Worm (Caenorhabditis elegans) whole organism, L4 larva: Measurements from ENCODE around the gene dpf-5.

Source experiments
- D1046.2 ChIP-seq: fragments of 200-800 bp; sonication (Bioruptor generic); IDR thresholded peaks from 2 replicates; pipeline ENCODE4 v1.3.6; 2022; ENCODE audit warnings: missing genetic modification characterization, missing compliant biosample characterization
- F26F4.8 ChIP-seq: fragments of 200-800 bp; sonication (Bioruptor generic); conservative IDR thresholded peaks from 2 replicates; pipeline ENCODE4 v1.3.6; 2022; ENCODE audit warnings: missing genetic modification characterization, missing compliant biosample characterization
- F49E8.2 ChIP-seq: sonication (generic microtip); optimal IDR thresholded peaks from 2 replicates; lab custom pipeline; 2016; ENCODE audit warnings: missing compliant biosample characterization, mild to moderate bottlenecking, missing genetic modification characterization, borderline replicate concordance
- Y105C5A.15 ChIP-seq: fragments of 200-800 bp; sonication (Bioruptor generic); IDR thresholded peaks from 2 replicates; pipeline ENCODE4 v1.3.6; 2022; ENCODE audit warnings: missing genetic modification characterization, missing compliant biosample characterization
- Y48G9A.11 ChIP-seq: fragments of 200-800 bp; sonication (Bioruptor generic); IDR thresholded peaks from 2 replicates; pipeline ENCODE4 v1.3.6; 2022; ENCODE audit warnings: missing genetic modification reagents, missing genetic modification characterization, missing compliant biosample characterization
- aha-1 ChIP-seq: fragments of 150-350 bp; peaks from one replicate; lab custom pipeline; 2014; ENCODE audit warnings: missing biosample characterization, missing genetic modification characterization
- ama-1 ChIP-seq: fragments of 150-350 bp; optimal IDR thresholded peaks from 2 replicates; lab custom pipeline; 2014; ENCODE audit warnings: inconsistent platforms, mixed read lengths
- arid-1 ChIP-seq: fragments of 200-800 bp; sonication (Bioruptor generic); conservative IDR thresholded peaks from 2 replicates; pipeline ENCODE4 v1.3.6; 2022; ENCODE audit warnings: missing genetic modification reagents, missing genetic modification characterization, missing compliant biosample characterization
- attf-4 ChIP-seq: sonication (generic microtip); optimal IDR thresholded peaks from 3 replicates; lab custom pipeline; 2017; ENCODE audit warnings: missing biosample characterization, missing genetic modification characterization
- ceh-82 ChIP-seq: sonication (generic microtip); optimal IDR thresholded peaks from 2 replicates; lab custom pipeline; 2017; ENCODE audit warnings: missing biosample characterization, missing genetic modification characterization
- ces-1 ChIP-seq: fragments of 150-350 bp; sonication (generic microtip); optimal IDR thresholded peaks from 4 replicates; lab custom pipeline; 2014; ENCODE audit warnings: missing biosample characterization, missing genetic modification reagents, missing genetic modification characterization
- cey-2 ChIP-seq: sonication (generic microtip); optimal IDR thresholded peaks from 3 replicates; lab custom pipeline; 2017; ENCODE audit warnings: missing genetic modification characterization, mild to moderate bottlenecking, missing compliant biosample characterization, antibody characterized with exemption, borderline replicate concordance; ENCODE audit not compliant: insufficient read depth
- daf-16 ChIP-seq, 3 experiments: sonication (generic microtip); optimal IDR thresholded peaks; 2 replicates each; lab custom pipeline; 2016 to 2017; ENCODE audit warnings: missing genetic modification characterization in 3 of 3, missing genetic modification reagents in 3 of 3, mild to moderate bottlenecking in 2 of 3, missing compliant biosample characterization in 2 of 3, missing biosample characterization in 1 of 3, moderate library complexity in 1 of 3
- daf-8 ChIP-seq: fragments of 200-800 bp; sonication (Bioruptor generic); IDR thresholded peaks from 2 replicates; pipeline ENCODE4 v1.3.6; 2022; ENCODE audit warnings: missing genetic modification characterization, missing compliant biosample characterization
- dmd-6 ChIP-seq: fragments of 200-800 bp; sonication (Bioruptor generic); IDR thresholded peaks from 2 replicates; pipeline ENCODE4 v1.3.6; 2022; ENCODE audit warnings: missing genetic modification reagents, missing genetic modification characterization, missing compliant biosample characterization
- dmd-9 ChIP-seq: fragments of 200-800 bp; sonication (Bioruptor generic); IDR thresholded peaks from 2 replicates; pipeline ENCODE4 v1.3.6; 2022; ENCODE audit warnings: missing genetic modification reagents, missing genetic modification characterization, missing compliant biosample characterization
- duxl-1 ChIP-seq: sonication (generic microtip); optimal IDR thresholded peaks from 2 replicates; lab custom pipeline; 2016; ENCODE audit warnings: mild to moderate bottlenecking, missing genetic modification characterization, moderate library complexity, missing compliant biosample characterization; ENCODE audit not compliant: poor library complexity
- dve-1 ChIP-seq: sonication (generic microtip); optimal IDR thresholded peaks from 2 replicates; lab custom pipeline; 2017; ENCODE audit warnings: antibody characterized with exemption, mild to moderate bottlenecking, missing genetic modification characterization, missing compliant biosample characterization; ENCODE audit not compliant: insufficient read depth
- egl-27 ChIP-seq: sonication (generic microtip); optimal IDR thresholded peaks from 3 replicates; lab custom pipeline; 2017; ENCODE audit warnings: missing biosample characterization, missing genetic modification reagents, missing genetic modification characterization
- egl-43 ChIP-seq: fragments of 200-800 bp; sonication (Bioruptor generic); IDR thresholded peaks from 2 replicates; pipeline ENCODE4 v1.3.6; 2022; ENCODE audit warnings: missing genetic modification reagents, missing genetic modification characterization, missing compliant biosample characterization
- hlh-11 ChIP-seq: fragments of 200-800 bp; sonication (Bioruptor generic); optimal IDR thresholded peaks from 2 replicates; lab custom pipeline; 2018; ENCODE audit warnings: mild to moderate bottlenecking, missing genetic modification characterization, missing compliant biosample characterization
- lin-1 ChIP-seq: fragments of 200-800 bp; sonication (Bioruptor generic); IDR thresholded peaks from 2 replicates; pipeline ENCODE4 v1.3.6; 2022; ENCODE audit warnings: missing genetic modification reagents, missing genetic modification characterization, missing compliant biosample characterization
- lin-13 ChIP-seq: fragments of 150-350 bp; optimal IDR thresholded peaks from 2 replicates; lab custom pipeline; 2014; ENCODE audit warnings: missing biosample characterization, missing genetic modification reagents, missing genetic modification characterization
- lir-3 ChIP-seq: sonication (generic microtip); optimal IDR thresholded peaks from 2 replicates; lab custom pipeline; 2016; ENCODE audit warnings: mild to moderate bottlenecking, missing genetic modification characterization, missing compliant biosample characterization
- lsy-2 ChIP-seq, 2 experiments: fragments of 150-350 bp in 1 of 2; sonication (generic microtip) in 1 of 2; optimal IDR thresholded peaks; 2 replicates each; lab custom pipeline; 2014 to 2017; ENCODE audit warnings: missing biosample characterization in 2 of 2, missing genetic modification characterization in 2 of 2
- madf-5 ChIP-seq, 2 experiments: fragments of 200-800 bp; sonication (Bioruptor generic); IDR thresholded peaks; 2 replicates each; pipeline ENCODE4 v1.3.6; 2022; ENCODE audit warnings: missing compliant biosample characterization in 2 of 2, missing genetic modification characterization in 2 of 2
- mep-1 ChIP-seq: fragments of 150-350 bp; sonication (generic microtip); optimal IDR thresholded peaks from 3 replicates; lab custom pipeline; 2014; ENCODE audit warnings: missing biosample characterization, missing genetic modification characterization
- mxl-2 ChIP-seq: fragments of 200-800 bp; sonication (Bioruptor generic); conservative IDR thresholded peaks from 2 replicates; pipeline ENCODE4 v1.3.6; 2022; ENCODE audit warnings: missing genetic modification reagents, missing genetic modification characterization, missing compliant biosample characterization
- mxl-3 ChIP-seq: fragments of 200-800 bp; sonication (Bioruptor generic); optimal IDR thresholded peaks from 2 replicates; lab custom pipeline; 2018; ENCODE audit warnings: mild to moderate bottlenecking, missing genetic modification characterization, missing compliant biosample characterization
- nhr-102 ChIP-seq: sonication (generic microtip); optimal IDR thresholded peaks from 2 replicates; lab custom pipeline; 2016; ENCODE audit warnings: mild to moderate bottlenecking, missing genetic modification characterization, moderate library complexity, missing compliant biosample characterization
- nhr-11 ChIP-seq: fragments of 150-350 bp; optimal IDR thresholded peaks from 2 replicates; lab custom pipeline; 2014; ENCODE audit warnings: missing biosample characterization, missing genetic modification characterization
- nhr-28 ChIP-seq: fragments of 150-350 bp; optimal IDR thresholded peaks from 2 replicates; lab custom pipeline; 2014; ENCODE audit warnings: missing biosample characterization, missing genetic modification characterization
- nhr-41 ChIP-seq: fragments of 200-800 bp; sonication (Bioruptor generic); IDR thresholded peaks from 2 replicates; pipeline ENCODE4 v1.3.6; 2022; ENCODE audit warnings: missing genetic modification reagents, missing genetic modification characterization, missing compliant biosample characterization
- nhr-48 ChIP-seq: sonication (generic microtip); optimal IDR thresholded peaks from 2 replicates; lab custom pipeline; 2016; ENCODE audit warnings: mild to moderate bottlenecking, missing genetic modification characterization, missing compliant biosample characterization
- nhr-77 ChIP-seq: fragments of 150-350 bp; optimal IDR thresholded peaks from 2 replicates; lab custom pipeline; 2014; ENCODE audit warnings: missing biosample characterization, missing genetic modification characterization
- pha-4 ChIP-seq, 2 experiments: fragments of 150-350 bp in 1 of 2; fragments of 200-800 bp in 1 of 2; sonication (Bioruptor generic) in 1 of 2; IDR thresholded peaks in 1 of 2; optimal IDR thresholded peaks in 1 of 2; 2 replicates each; pipeline versions ENCODE4 v1.3.6 to Lab custom; 2014 to 2022; ENCODE audit warnings: missing genetic modification characterization in 2 of 2, missing genetic modification reagents in 2 of 2, missing biosample characterization in 1 of 2, missing compliant biosample characterization in 1 of 2
- pqm-1 ChIP-seq: sonication (generic microtip); optimal IDR thresholded peaks from 2 replicates; lab custom pipeline; 2017; ENCODE audit warnings: missing biosample characterization, missing genetic modification characterization
- saeg-2 ChIP-seq: fragments of 200-800 bp; sonication (Bioruptor generic); IDR thresholded peaks from 2 replicates; pipeline ENCODE4 v1.3.6; 2022; ENCODE audit warnings: missing genetic modification reagents, missing genetic modification characterization, missing compliant biosample characterization
- sdz-12 ChIP-seq: fragments of 200-800 bp; sonication (Bioruptor generic); optimal IDR thresholded peaks from 2 replicates; lab custom pipeline; 2018; ENCODE audit warnings: mild to moderate bottlenecking, missing genetic modification characterization, missing compliant biosample characterization
- skn-1 ChIP-seq: fragments of 150-350 bp; optimal IDR thresholded peaks from 2 replicates; lab custom pipeline; 2014; ENCODE audit warnings: missing biosample characterization, missing genetic modification characterization
- tra-1 ChIP-seq: fragments of 200-800 bp; sonication (Bioruptor generic); IDR thresholded peaks from 2 replicates; pipeline ENCODE4 v1.3.6; 2022; ENCODE audit warnings: missing genetic modification reagents, missing genetic modification characterization, missing compliant biosample characterization
- unc-130 ChIP-seq: sonication (generic microtip); optimal IDR thresholded peaks from 2 replicates; lab custom pipeline; 2016; ENCODE audit warnings: missing genetic modification reagents, missing genetic modification characterization, missing compliant biosample characterization
- unc-39 ChIP-seq: sonication (generic microtip); optimal IDR thresholded peaks from 2 replicates; lab custom pipeline; 2017; ENCODE audit warnings: missing biosample characterization, missing genetic modification characterization
- zag-1 ChIP-seq: fragments of 150-350 bp; optimal IDR thresholded peaks from 2 replicates; lab custom pipeline; 2014; ENCODE audit warnings: missing biosample characterization, missing genetic modification characterization

The dpf-5 gene

ce11 chrIV:4799114-4799513 lies 7.3 kb downstream of the dpf-5 start, which contains the start of gene eor-1 (continued):
- TF ChIP-seq lin-1 (GFP tag; lab: Robert Waterston, UW), result no peak
- TF ChIP-seq saeg-2, result no peak
- TF ChIP-seq mep-1, result peak; percentile 60
- TF ChIP-seq nhr-11, result no peak
- no peak for TF ChIP-seq pqm-1 (tag; lab: Kevin White, UChicago)
- TF ChIP-seq ces-1 (GFP tag; lab: Kevin White, UChicago), result no peak
- TF ChIP-seq F26F4.8 (GFP tag; lab: Robert Waterston, UW), result no peak
- peak; percentile 20 for TF ChIP-seq ama-1 (lab: Kevin White, UChicago)
- TF ChIP-seq mxl-2 (GFP tag; lab: Robert Waterston, UW), result no peak
- TF ChIP-seq lsy-2 (tag; optimal IDR thresholded peaks at IDR 0.05; lab: Kevin White, UChicago), result peak in 1 of 2 experiments; percentile 75

ce11 chrIV:4795111-4795510 lies 11.3 kb downstream of the dpf-5 start:
- TF ChIP-seq dve-1 (tag; lab: Kevin White, UChicago) (no peak), cey-2 (tag; lab: Kevin White, UChicago) (peak; percentile 48), hlh-11 (tag; lab: Kevin White, UChicago) (peak; percentile 37), nhr-48 (tag; lab: Kevin White, UChicago) (peak; percentile 29), mxl-3 (GFP tag; lab: Kevin White, UChicago) (peak; percentile 8), daf-16 (GFP tag; optimal IDR thresholded peaks at IDR 0.05; lab: Kevin White, UChicago) (no peak), daf-16 (tag; optimal IDR thresholded peaks at IDR 0.05; lab: Kevin White, UChicago) (no peak), nhr-28 (tag; lab: Kevin White, UChicago) (peak; percentile 12), Y48G9A.11 (GFP tag; lab: Robert Waterston, UW) (no peak), tra-1 (GFP tag; lab: Robert Waterston, UW) (0 out of 2 replicates have a peak, but pooled peaks have one; percentile 44), F49E8.2 (tag; lab: Kevin White, UChicago) (no peak), zag-1 (tag; lab: Kevin White, UChicago) (no peak), sdz-12 (no peak)

DNA sequence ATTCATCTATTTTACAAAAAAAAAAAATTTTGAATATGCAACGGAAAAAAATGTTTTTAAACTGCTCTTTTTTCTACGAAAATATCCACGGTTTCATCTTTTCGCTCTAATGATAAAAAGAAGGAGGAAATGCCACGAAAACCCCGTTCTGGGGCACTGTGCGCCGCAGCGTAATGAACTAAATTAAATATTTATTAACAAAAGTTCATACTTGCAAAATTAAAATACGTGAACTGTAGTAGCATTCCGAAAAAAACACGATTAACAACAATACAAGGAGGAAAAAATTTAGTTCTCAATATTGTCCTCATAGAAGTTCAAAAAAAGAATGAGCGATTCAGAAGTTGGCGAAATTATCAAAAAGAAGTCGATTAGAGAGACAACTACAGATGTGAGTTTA lies 16.9 kb downstream of the dpf-5 start, which contains the start of gene R11E3.1:
TSS of gene R11E3.1 (plus strand) at position 301 of the 400 bp plus-strand sequence.
- TF ChIP-seq ceh-82 (no peak), daf-8 (no peak), lin-13 (no peak), F49E8.2 (tag; lab: Kevin White, UChicago) (no peak), egl-43 (GFP tag; lab: Robert Waterston, UW) (no peak), unc-130 (no peak), Y105C5A.15 (GFP tag; lab: Robert Waterston, UW) (no peak), saeg-2 (no peak), tra-1 (GFP tag; lab: Robert Waterston, UW) (no peak), attf-4 (no peak)
- TF ChIP-seq, all 104 proteins: peak for 0

DNA sequence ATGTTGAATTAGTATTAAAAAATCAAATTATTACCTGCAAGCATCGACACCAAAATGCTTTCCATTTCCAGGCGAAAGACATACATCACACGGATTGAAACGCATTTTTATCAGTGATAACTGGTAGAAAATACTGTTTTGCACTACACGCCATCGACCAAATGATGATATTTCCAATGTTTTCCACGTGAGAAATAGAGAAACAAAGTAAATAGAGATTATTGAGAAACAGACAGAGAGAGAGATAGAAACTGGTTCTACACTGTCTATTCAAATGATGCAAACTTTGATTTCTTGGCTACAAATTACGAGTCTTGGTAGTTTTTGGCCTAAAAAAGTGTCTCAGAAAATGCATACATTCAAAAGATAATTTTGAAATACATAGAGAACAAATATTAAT lies 18.1 kb downstream of the dpf-5 start, which contains the start of gene nhr-104:
TSS of gene nhr-104 (minus strand) at position 361 of the 400 bp plus-strand sequence.
- no peak for TF ChIP-seq duxl-1 (tag; lab: Kevin White, UChicago)
- TF ChIP-seq aha-1, result no peak
- no peak for TF ChIP-seq unc-130
- TF ChIP-seq pqm-1 (tag; lab: Kevin White, UChicago), result no peak
- TF ChIP-seq lir-3, result no peak
- TF ChIP-seq dmd-9 (GFP tag; lab: Robert Waterston, UW), result no peak
- no peak for TF ChIP-seq nhr-41 (GFP tag; lab: Robert Waterston, UW)
- TF ChIP-seq dmd-6, result peak; percentile 72
- TF ChIP-seq skn-1 (tag; lab: Kevin White, UChicago), result no peak
- TF ChIP-seq Y48G9A.11 (GFP tag; lab: Robert Waterston, UW), result no peak
- peak; percentile 7 for TF ChIP-seq nhr-102
- TF ChIP-seq madf-5 (GFP tag; IDR thresholded peaks at IDR 0.05; lab: Robert Waterston, UW), result no peak
- TF ChIP-seq nhr-28 (tag; lab: Kevin White, UChicago), result peak; percentile 98
- no peak for TF ChIP-seq unc-39 (tag; lab: Kevin White, UChicago)
- TF ChIP-seq zag-1 (tag; lab: Kevin White, UChicago), result no peak
- no peak for TF ChIP-seq egl-43 (GFP tag; lab: Robert Waterston, UW)
- TF ChIP-seq egl-27 (tag; lab: Kevin White, UChicago), result no peak
- peak; percentile 83 for TF ChIP-seq nhr-77 (tag; lab: Kevin White, UChicago)
- TF ChIP-seq F26F4.8 (GFP tag; lab: Robert Waterston, UW), result no peak
- TF ChIP-seq cey-2 (tag; lab: Kevin White, UChicago), result no peak
- TF ChIP-seq nhr-48 (tag; lab: Kevin White, UChicago), result peak; percentile 63
- no peak for TF ChIP-seq pha-4 (GFP tag; IDR thresholded peaks at IDR 0.05; lab: Robert Waterston, UW)
- TF ChIP-seq pha-4 (tag; optimal IDR thresholded peaks at IDR 0.05; lab: Kevin White, UChicago), result peak; percentile 26
- no peak for TF ChIP-seq arid-1 (GFP tag; lab: Robert Waterston, UW)
- TF ChIP-seq lin-13, result no peak
- no peak for TF ChIP-seq D1046.2 (GFP tag; lab: Robert Waterston, UW)
